Fruit fly (Drosophila melanogaster) whole organism, embryonic: ENCODE results near the gene CG13069.

Experiments used
- Atf-2 ChIP-seq: fragments of 200-800 bp; sonication (Bioruptor generic); optimal IDR thresholded peaks from 2 replicates; lab custom pipeline; 2016; ENCODE audit warnings: missing biosample characterization, missing genetic modification characterization
- Atf3 ChIP-seq: fragments of 200-800 bp; sonication (Bioruptor generic); optimal IDR thresholded peaks from 3 replicates; lab custom pipeline; 2016; ENCODE audit warnings: missing biosample characterization, missing genetic modification characterization
- CG10274 ChIP-seq: fragments of 200-800 bp; sonication (Bioruptor generic); optimal IDR thresholded peaks from 3 replicates; lab custom pipeline; 2017; ENCODE audit warnings: missing biosample characterization, mild to moderate bottlenecking, missing genetic modification characterization
- CG10366 ChIP-seq: fragments of 200-800 bp; sonication (Bioruptor generic); IDR thresholded peaks from 2 replicates; pipeline ENCODE4 v1.3.6; 2022; ENCODE audit warnings: missing biosample characterization, missing genetic modification characterization
- CG10979 ChIP-seq: fragments of 200-800 bp; sonication (Bioruptor generic); optimal IDR thresholded peaks from 2 replicates; lab custom pipeline; 2018; ENCODE audit warnings: missing biosample characterization, mild to moderate bottlenecking, missing genetic modification characterization, moderate library complexity
- CG1647 ChIP-seq: fragments of 200-800 bp; sonication (Bioruptor generic); optimal IDR thresholded peaks from 3 replicates; lab custom pipeline; 2016; ENCODE audit warnings: missing biosample characterization, missing genetic modification characterization
- CG1792 ChIP-seq: fragments of 200-800 bp; sonication (Bioruptor generic); optimal IDR thresholded peaks from 2 replicates; lab custom pipeline; 2016; ENCODE audit warnings: missing biosample characterization, missing genetic modification characterization
- CG18599 ChIP-seq: fragments of 200-800 bp; sonication (Bioruptor generic); optimal IDR thresholded peaks from 3 replicates; lab custom pipeline; 2017; ENCODE audit warnings: missing biosample characterization, missing genetic modification characterization, mild to moderate bottlenecking, moderate library complexity, missing genetic modification reagents
- CG3838 ChIP-seq: fragments of 200-800 bp; sonication (Bioruptor generic); optimal IDR thresholded peaks from 3 replicates; lab custom pipeline; 2016; ENCODE audit warnings: missing biosample characterization, missing genetic modification characterization
- CG3995 ChIP-seq: fragments of 200-800 bp; sonication (Bioruptor generic); optimal IDR thresholded peaks from 3 replicates; lab custom pipeline; 2016; ENCODE audit warnings: missing biosample characterization, missing genetic modification characterization
- CG43689 ChIP-seq: fragments of 200-800 bp; sonication (Bioruptor generic); IDR thresholded peaks from 2 replicates; pipeline ENCODE4 v1.3.6; 2022; ENCODE audit warnings: missing biosample characterization, missing genetic modification characterization
- CG5245 ChIP-seq: fragments of 200-800 bp; sonication (Bioruptor generic); optimal IDR thresholded peaks from 3 replicates; lab custom pipeline; 2016; ENCODE audit warnings: missing biosample characterization, missing genetic modification characterization
- CG6272 ChIP-seq: fragments of 200-800 bp; sonication (Bioruptor generic); IDR thresholded peaks from 2 replicates; pipeline ENCODE4 v1.3.6; 2022; ENCODE audit warnings: missing biosample characterization, missing genetic modification characterization
- CG6654 ChIP-seq: fragments of 200-800 bp; sonication (Bioruptor generic); optimal IDR thresholded peaks from 2 replicates; lab custom pipeline; 2017; ENCODE audit warnings: missing biosample characterization, mild to moderate bottlenecking, missing genetic modification characterization
- CG8281 ChIP-seq: fragments of 200-800 bp; sonication (Bioruptor generic); optimal IDR thresholded peaks from 2 replicates; lab custom pipeline; 2018; ENCODE audit warnings: missing biosample characterization, mild to moderate bottlenecking, missing genetic modification characterization, moderate library complexity
- CG8359 ChIP-seq: fragments of 200-800 bp; sonication (Bioruptor generic); optimal IDR thresholded peaks from 2 replicates; lab custom pipeline; 2017; ENCODE audit warnings: missing biosample characterization, mild to moderate bottlenecking, missing genetic modification characterization, borderline replicate concordance
- CG8388 ChIP-seq: fragments of 200-800 bp; sonication (Bioruptor generic); optimal IDR thresholded peaks from 2 replicates; lab custom pipeline; 2019; ENCODE audit warnings: missing biosample characterization, mild to moderate bottlenecking, missing genetic modification characterization, moderate library complexity
- D19A ChIP-seq: fragments of 200-800 bp; optimal IDR thresholded peaks from 3 replicates; lab custom pipeline; 2019; ENCODE audit warnings: missing biosample characterization, mild to moderate bottlenecking, missing genetic modification characterization, moderate library complexity
- D19B ChIP-seq: fragments of 200-800 bp; sonication (Bioruptor generic); optimal IDR thresholded peaks from 2 replicates; lab custom pipeline; 2017; ENCODE audit warnings: missing biosample characterization, mild to moderate bottlenecking, missing genetic modification characterization
- Dll ChIP-seq: fragments of 200-800 bp; sonication (Bioruptor generic); IDR thresholded peaks from 4 replicates; pipeline ENCODE4 v1.3.6; 2022; ENCODE audit warnings: missing biosample characterization, missing genetic modification characterization; ENCODE audit not compliant: partially characterized antibody
- Elba2 ChIP-seq: fragments of 200-800 bp; sonication (Bioruptor generic); optimal IDR thresholded peaks from 3 replicates; lab custom pipeline; 2016; ENCODE audit warnings: missing biosample characterization, missing genetic modification characterization
- Ets97D ChIP-seq: fragments of 200-800 bp; sonication (Bioruptor generic); optimal IDR thresholded peaks from 3 replicates; lab custom pipeline; 2016; ENCODE audit warnings: missing biosample characterization, missing genetic modification characterization
- Fer2 ChIP-seq: fragments of 200-800 bp; sonication (Bioruptor generic); optimal IDR thresholded peaks from 2 replicates; lab custom pipeline; 2018; ENCODE audit warnings: missing biosample characterization, mild to moderate bottlenecking, missing genetic modification characterization, moderate library complexity
- HLHmδ ChIP-seq: fragments of 200-800 bp; sonication (Bioruptor generic); optimal IDR thresholded peaks from 2 replicates; lab custom pipeline; 2018; ENCODE audit warnings: missing biosample characterization, mild to moderate bottlenecking, missing genetic modification characterization, moderate library complexity
- Hr3 ChIP-seq: fragments of 200-800 bp; sonication (Bioruptor generic); optimal IDR thresholded peaks from 3 replicates; lab custom pipeline; 2016; ENCODE audit warnings: missing biosample characterization, missing genetic modification characterization
- Hr78 ChIP-seq, 2 experiments: fragments of 200-800 bp in 1 of 2; fragments of >200 bp in 1 of 2; sonication (Bioruptor generic) in 1 of 2; optimal IDR thresholded peaks; 2 replicates each; lab custom pipeline; 2017 to 2019; ENCODE audit warnings: missing biosample characterization in 2 of 2, missing genetic modification characterization in 2 of 2, mild to moderate bottlenecking in 1 of 2, moderate library complexity in 1 of 2
- Nf-YC ChIP-seq: fragments of 200-800 bp; optimal IDR thresholded peaks from 3 replicates; lab custom pipeline; 2019; ENCODE audit warnings: missing biosample characterization, mild to moderate bottlenecking, missing genetic modification characterization, moderate library complexity
- Ravus ChIP-seq: fragments of 200-800 bp; sonication (Bioruptor generic); IDR thresholded peaks from 2 replicates; pipeline ENCODE4 v1.3.6; 2022; ENCODE audit warnings: missing biosample characterization, missing genetic modification characterization
- Sox100B ChIP-seq: fragments of 200-800 bp; sonication (Bioruptor generic); optimal IDR thresholded peaks from 3 replicates; lab custom pipeline; 2018; ENCODE audit warnings: missing biosample characterization, mild to moderate bottlenecking, missing genetic modification characterization
- bigmax ChIP-seq: fragments of 200-800 bp; sonication (Bioruptor generic); optimal IDR thresholded peaks from 2 replicates; lab custom pipeline; 2018; ENCODE audit warnings: missing biosample characterization, mild to moderate bottlenecking, missing genetic modification characterization
- caup ChIP-seq: fragments of 200-800 bp; sonication (Bioruptor generic); optimal IDR thresholded peaks from 3 replicates; lab custom pipeline; 2017; ENCODE audit warnings: missing biosample characterization, mild to moderate bottlenecking, missing genetic modification characterization, moderate library complexity; ENCODE audit not compliant: severe bottlenecking
- cg ChIP-seq: fragments of 200-800 bp; sonication (Bioruptor generic); optimal IDR thresholded peaks from 3 replicates; lab custom pipeline; 2019; ENCODE audit warnings: missing biosample characterization, mild to moderate bottlenecking, missing genetic modification characterization, moderate library complexity
- ci ChIP-seq: fragments of 200-800 bp; sonication (Bioruptor generic); IDR thresholded peaks from 3 replicates; pipeline ENCODE4 v1.3.6; 2022; ENCODE audit warnings: missing biosample characterization, missing genetic modification characterization
- corto ChIP-seq: fragments of 200-800 bp; sonication (Bioruptor generic); optimal IDR thresholded peaks from 2 replicates; lab custom pipeline; 2016; ENCODE audit warnings: missing biosample characterization, mild to moderate bottlenecking, missing genetic modification characterization, moderate library complexity
- croc ChIP-seq: fragments of 200-800 bp; sonication (Bioruptor generic); conservative IDR thresholded peaks from 3 replicates; pipeline ENCODE4 v1.3.6; 2022; ENCODE audit warnings: missing biosample characterization, missing genetic modification characterization
- dysf ChIP-seq: fragments of 200-800 bp; sonication (Bioruptor generic); IDR thresholded peaks from 3 replicates; pipeline ENCODE4 v1.3.6; 2022; ENCODE audit warnings: missing biosample characterization, missing genetic modification characterization
- ewg ChIP-seq: fragments of 200-800 bp; sonication (Bioruptor generic); optimal IDR thresholded peaks from 3 replicates; lab custom pipeline; 2017; ENCODE audit warnings: mild to moderate bottlenecking, missing biosample characterization, missing genetic modification reagents, missing genetic modification characterization
- ftz-f1 ChIP-seq: fragments of 200-800 bp; sonication (Bioruptor generic); optimal IDR thresholded peaks from 2 replicates; lab custom pipeline; 2016; ENCODE audit warnings: missing biosample characterization, missing genetic modification characterization
- gcm ChIP-seq: fragments of 200-800 bp; sonication (Bioruptor generic); optimal IDR thresholded peaks from 2 replicates; lab custom pipeline; 2019; ENCODE audit warnings: missing biosample characterization, mild to moderate bottlenecking, missing genetic modification characterization, moderate library complexity
- her ChIP-seq: fragments of 200-800 bp; sonication (Bioruptor generic); optimal IDR thresholded peaks from 2 replicates; lab custom pipeline; 2016; ENCODE audit warnings: missing biosample characterization, missing genetic modification characterization
- ind ChIP-seq: fragments of 200-800 bp; sonication (Bioruptor generic); optimal IDR thresholded peaks from 3 replicates; lab custom pipeline; 2016; ENCODE audit warnings: missing biosample characterization, missing genetic modification characterization
- jumu ChIP-seq: fragments of 200-800 bp; sonication (Bioruptor generic); optimal IDR thresholded peaks from 3 replicates; lab custom pipeline; 2016; ENCODE audit warnings: missing biosample characterization, missing genetic modification characterization
- kni ChIP-seq: fragments of 200-800 bp; sonication (Bioruptor generic); optimal IDR thresholded peaks from 3 replicates; lab custom pipeline; 2017; ENCODE audit warnings: mild to moderate bottlenecking, missing biosample characterization, missing genetic modification reagents, missing genetic modification characterization
- lilli ChIP-seq: fragments of 200-800 bp; sonication (Bioruptor generic); optimal IDR thresholded peaks from 3 replicates; lab custom pipeline; 2016; ENCODE audit warnings: missing biosample characterization, missing genetic modification characterization
- mam ChIP-seq: fragments of 200-800 bp; sonication (Bioruptor generic); optimal IDR thresholded peaks from 3 replicates; lab custom pipeline; 2016; ENCODE audit warnings: missing biosample characterization, missing genetic modification characterization
- otp ChIP-seq: fragments of 200-800 bp; sonication (Bioruptor generic); IDR thresholded peaks from 3 replicates; pipeline ENCODE4, ENCODE4 v1.3.6; 2022; ENCODE audit warnings: missing biosample characterization, missing genetic modification characterization
- stc ChIP-seq: fragments of 200-800 bp; sonication (Bioruptor generic); IDR thresholded peaks from 2 replicates; pipeline ENCODE4 v1.3.6; 2022; ENCODE audit warnings: missing biosample characterization, missing genetic modification characterization
- tup ChIP-seq: fragments of 200-800 bp; sonication (Bioruptor generic); optimal IDR thresholded peaks from 2 replicates; lab custom pipeline; 2016; ENCODE audit warnings: missing biosample characterization, mild to moderate bottlenecking, missing genetic modification characterization, moderate library complexity
- wek ChIP-seq: fragments of 200-800 bp; sonication (Bioruptor generic); optimal IDR thresholded peaks from 3 replicates; lab custom pipeline; 2018; ENCODE audit warnings: missing biosample characterization, mild to moderate bottlenecking, missing genetic modification characterization, moderate library complexity
- zen ChIP-seq: fragments of 200-800 bp; sonication (Bioruptor generic); optimal IDR thresholded peaks from 3 replicates; lab custom pipeline; 2018; ENCODE audit warnings: missing biosample characterization, mild to moderate bottlenecking, missing genetic modification characterization, moderate library complexity
- zfh1 ChIP-seq: fragments of 200-800 bp; sonication (Bioruptor generic); IDR thresholded peaks from 3 replicates; pipeline ENCODE4 v1.3.6; 2022; ENCODE audit warnings: missing biosample characterization, missing genetic modification characterization
- zfh2 ChIP-seq: fragments of 200-800 bp; sonication (Bioruptor generic); optimal IDR thresholded peaks from 2 replicates; lab custom pipeline; 2016; ENCODE audit warnings: missing biosample characterization, missing genetic modification characterization

The CG13069 gene

dm6 chr3L:16231857-16232256 is 33.3 kb upstream of the CG13069 start, which contains the start of the genes PDCD-5 and MED10 (continued):
- TF ChIP-seq Fer2 (tag; lab: Kevin White, UChicago): no peak
- TF ChIP-seq CG3995 (GFP tag; lab: Kevin White, UChicago): peak; percentile 69
- peak; percentile 36 for TF ChIP-seq zen
- no peak for TF ChIP-seq tup
- TF ChIP-seq dysf: no peak
- peak; percentile 82 for TF ChIP-seq Ets97D
- no peak for TF ChIP-seq Atf3 (GFP tag; lab: Kevin White, UChicago)
- TF ChIP-seq CG6272: no peak
- no peak for TF ChIP-seq otp (GFP tag; lab: Robert Waterston, UW)
- TF ChIP-seq CG10274: no peak
- no peak for TF ChIP-seq HLHmδ (GFP tag; lab: Kevin White, UChicago)
- TF ChIP-seq CG3838 (GFP tag; lab: Kevin White, UChicago): no peak
- no peak for TF ChIP-seq CG8359 (GFP tag; lab: Kevin White, UChicago)
- TF ChIP-seq CG1792 (GFP tag; lab: Kevin White, UChicago): no peak
- no peak for TF ChIP-seq stc
- peak; percentile 3 for TF ChIP-seq CG10979
- TF ChIP-seq CG1647: no peak
- no peak for TF ChIP-seq bigmax (GFP tag; lab: Kevin White, UChicago)
- TF ChIP-seq caup (GFP tag; lab: Kevin White, UChicago): no peak
- TF ChIP-seq Sox100B (GFP tag; lab: Kevin White, UChicago): no peak
- TF ChIP-seq CG18599: no peak
- TF ChIP-seq CG8388 (GFP tag; lab: Kevin White, UChicago): no peak
- no peak for TF ChIP-seq Ravus (GFP tag; lab: Robert Waterston, UW)
- TF ChIP-seq Atf-2 (GFP tag; lab: Kevin White, UChicago): no peak
- TF ChIP-seq lilli (GFP tag; lab: Kevin White, UChicago): no peak
- TF ChIP-seq Hr3: no peak
- TF ChIP-seq jumu (GFP tag; lab: Kevin White, UChicago): no peak
- no peak for TF ChIP-seq CG6654 (GFP tag; lab: Kevin White, UChicago)
- no peak for TF ChIP-seq zfh1 (GFP tag; lab: Robert Waterston, UW)
- TF ChIP-seq ftz-f1 (GFP tag; lab: Kevin White, UChicago): peak; percentile 47
- no peak for TF ChIP-seq CG8281 (tag; lab: Kevin White, UChicago)
- TF ChIP-seq Elba2 (GFP tag; lab: Kevin White, UChicago): peak; percentile 44
- no peak for TF ChIP-seq ci (GFP tag; lab: Robert Waterston, UW)
- TF ChIP-seq kni (GFP tag; lab: Kevin White, UChicago): no peak
- TF ChIP-seq cg (GFP tag; lab: Kevin White, UChicago): no peak
- TF ChIP-seq ewg: no peak
- TF ChIP-seq Dll (GFP tag; lab: Robert Waterston, UW): no peak
- TF ChIP-seq gcm (GFP tag; lab: Kevin White, UChicago): no peak
- TF ChIP-seq CG5245: no peak
- no peak for TF ChIP-seq D19B (GFP tag; lab: Kevin White, UChicago)
- no peak for TF ChIP-seq mam (GFP tag; lab: Kevin White, UChicago)
- no peak for TF ChIP-seq Nf-YC (tag; lab: Kevin White, UChicago)
- no peak for TF ChIP-seq CG43689 (GFP tag; lab: Robert Waterston, UW)
- no peak for TF ChIP-seq croc (GFP tag; lab: Robert Waterston, UW)
- no peak for TF ChIP-seq Hr78 (GFP tag; optimal IDR thresholded peaks at IDR 0.05; lab: Kevin White, UChicago)
- TF ChIP-seq corto (GFP tag; lab: Kevin White, UChicago): no peak
- peak; percentile 100 for TF ChIP-seq her (GFP tag; lab: Kevin White, UChicago)
- TF ChIP-seq CG10366: no peak
- no peak for TF ChIP-seq wek
- no peak for TF ChIP-seq ind (GFP tag; lab: Kevin White, UChicago)
- TF ChIP-seq zfh2 (GFP tag; lab: Kevin White, UChicago): no peak
- TF ChIP-seq D19A (tag; lab: Kevin White, UChicago): no peak
